Worm (Caenorhabditis elegans) whole organism, midembryonic: ENCODE measurements around the gene nspc-5.
"Not testable (repeated sequence)": the region's sequence is repeated elsewhere in the genome, so short reads cannot be mapped to it uniquely, and the experiment has no call there.

ENCODE experiments used
- T22C8.4 ChIP-seq: fragments of 200-800 bp; sonication (Bioruptor generic); IDR thresholded peaks from 2 replicates; pipeline ENCODE4 v1.3.6; 2022; ENCODE audit warnings: missing genetic modification characterization, missing compliant biosample characterization
- cog-1 ChIP-seq: sonication (generic microtip); optimal IDR thresholded peaks from 2 replicates; lab custom pipeline; 2016; ENCODE audit warnings: missing genetic modification characterization, missing compliant biosample characterization
- flt-1 ChIP-seq: fragments of 200-800 bp; sonication (Bioruptor generic); IDR thresholded peaks from 2 replicates; pipeline ENCODE4 v1.3.6; 2022; ENCODE audit warnings: missing genetic modification characterization, missing compliant biosample characterization
- klf-2 ChIP-seq: fragments of 200-800 bp; sonication (Bioruptor generic); conservative IDR thresholded peaks from 2 replicates; pipeline ENCODE4 v1.3.6; 2022; ENCODE audit warnings: missing genetic modification reagents, missing genetic modification characterization, missing compliant biosample characterization
- med-1 ChIP-seq: sonication (generic microtip); optimal IDR thresholded peaks from 2 replicates; lab custom pipeline; 2017; ENCODE audit warnings: missing genetic modification characterization, mild to moderate bottlenecking, missing compliant biosample characterization, antibody characterized with exemption, missing genetic modification reagents; ENCODE audit not compliant: insufficient read depth
- ref-1 ChIP-seq: fragments of 200-800 bp; sonication (Bioruptor generic); conservative IDR thresholded peaks from 2 replicates; pipeline ENCODE4 v1.3.6; 2022; ENCODE audit warnings: missing genetic modification reagents, missing genetic modification characterization, missing compliant biosample characterization
- tab-1 ChIP-seq: fragments of 200-800 bp; sonication (Bioruptor generic); IDR thresholded peaks from 2 replicates; pipeline ENCODE4 v1.3.6; 2022; ENCODE audit warnings: missing genetic modification characterization, missing compliant biosample characterization
- ztf-23 ChIP-seq: fragments of 200-800 bp; sonication (Bioruptor generic); IDR thresholded peaks from 2 replicates; pipeline ENCODE4 v1.3.6; 2022; ENCODE audit warnings: missing genetic modification reagents, missing genetic modification characterization, missing compliant biosample characterization
- ztf-29 ChIP-seq: fragments of 200-800 bp; sonication (Bioruptor generic); IDR thresholded peaks from 2 replicates; pipeline ENCODE4 v1.3.6; 2022; ENCODE audit warnings: missing genetic modification reagents, missing genetic modification characterization, missing compliant biosample characterization

nspc-5 gene

ce11 chrX:8509088-8509487 is 29.4 kb upstream of the nspc-5 start:
- TF ChIP-seq klf-2 (GFP tag; lab: Robert Waterston, UW) (no peak), ztf-29 (GFP tag; lab: Robert Waterston, UW) (no peak), ztf-23 (no peak), cog-1 (tag; lab: Kevin White, UChicago) (no peak), flt-1 (GFP tag; lab: Robert Waterston, UW) (no peak), ref-1 (no peak), T22C8.4 (GFP tag; lab: Robert Waterston, UW) (no peak), med-1 (no peak), tab-1 (no peak)

ce11 chrX:8520402-8520801 is 18.1 kb upstream of the nspc-5 start, which contains the start of gene H03E18.2:
Gene H03E18.2 (minus strand): TSS chrX:8520502.
- TF ChIP-seq tab-1 (no peak), cog-1 (tag; lab: Kevin White, UChicago) (no peak), ztf-29 (GFP tag; lab: Robert Waterston, UW) (no peak), T22C8.4 (GFP tag; lab: Robert Waterston, UW) (no peak), ref-1 (no peak), ztf-23 (no peak), klf-2 (GFP tag; lab: Robert Waterston, UW) (no peak), med-1 (no peak), flt-1 (GFP tag; lab: Robert Waterston, UW) (no peak)

ce11 chrX:8521614-8522013 is 16.9 kb upstream of the nspc-5 start, which contains the start of gene C03G5.14:
Gene C03G5.14 (plus strand): TSS chrX:8521914.
- no peak for TF ChIP-seq ztf-23
- no peak for TF ChIP-seq flt-1 (GFP tag; lab: Robert Waterston, UW)
- no peak for TF ChIP-seq tab-1
- TF ChIP-seq cog-1 (tag; lab: Kevin White, UChicago) = no peak
- no peak for TF ChIP-seq T22C8.4 (GFP tag; lab: Robert Waterston, UW)
- TF ChIP-seq med-1 = no peak
- TF ChIP-seq klf-2 (GFP tag; lab: Robert Waterston, UW) = no peak
- no peak for TF ChIP-seq ref-1
- no peak for TF ChIP-seq ztf-29 (GFP tag; lab: Robert Waterston, UW)

- TF ChIP-seq tab-1 (no peak), flt-1 (GFP tag; lab: Robert Waterston, UW) (no peak), ztf-29 (GFP tag; lab: Robert Waterston, UW) (no peak), ref-1 (no peak), T22C8.4 (GFP tag; lab: Robert Waterston, UW) (no peak), klf-2 (GFP tag; lab: Robert Waterston, UW) (no peak), med-1 (no peak), ztf-23 (no peak), cog-1 (tag; lab: Kevin White, UChicago) (no peak)
Measured at ce11 chrX:8523000-8523399, 15.5 kb upstream of the nspc-5 start.

ce11 chrX:8527950-8528349 is 10.6 kb upstream of the nspc-5 start, which contains the start of gene flp-5:
Gene flp-5 (plus strand): TSS chrX:8528250.
- TF ChIP-seq cog-1 (tag; lab: Kevin White, UChicago) (no peak), ztf-29 (GFP tag; lab: Robert Waterston, UW) (no peak), T22C8.4 (GFP tag; lab: Robert Waterston, UW) (no peak), flt-1 (GFP tag; lab: Robert Waterston, UW) (no peak), klf-2 (GFP tag; lab: Robert Waterston, UW) (no peak), tab-1 (no peak), ref-1 (no peak), med-1 (no peak), ztf-23 (no peak)

ce11 chrX:8535006-8535405 is 3.5 kb upstream of the nspc-5 start, which contains the start of gene nspc-1:
Gene nspc-1 (minus strand): TSS chrX:8535106.
- not testable (repeated sequence) for TF ChIP-seq ztf-29 (GFP tag; lab: Robert Waterston, UW); tab-1; cog-1 (tag; lab: Kevin White, UChicago)

ce11 chrX:8536791-8537190 is 1.7 kb upstream of the nspc-5 start, which contains the start of gene nspc-3:
Gene nspc-3 (plus strand): TSS chrX:8537091.
- TF ChIP-seq ztf-29 (GFP tag; lab: Robert Waterston, UW) = no peak
- TF ChIP-seq ztf-23 = no peak
- no peak for TF ChIP-seq med-1
- no peak for TF ChIP-seq tab-1
- TF ChIP-seq cog-1 (tag; lab: Kevin White, UChicago) = no peak
- TF ChIP-seq klf-2 (GFP tag; lab: Robert Waterston, UW) = no peak
- no peak for TF ChIP-seq flt-1 (GFP tag; lab: Robert Waterston, UW)
- no peak for TF ChIP-seq ref-1
- TF ChIP-seq T22C8.4 (GFP tag; lab: Robert Waterston, UW) = no peak

- not testable (repeated sequence) for TF ChIP-seq ztf-29 (GFP tag; lab: Robert Waterston, UW); cog-1 (tag; lab: Kevin White, UChicago); flt-1 (GFP tag; lab: Robert Waterston, UW)
Measured at ce11 chrX:8541562-8541961, 3.0 kb downstream of the nspc-5 start, which contains the start of gene nspc-7. Gene nspc-7 (plus strand): TSS chrX:8541862.

ce11 chrX:8545971-8546442 is 7.5 kb downstream of the nspc-5 start, which contains the start of gene sdha-1:
Gene sdha-1 (minus strand): TSS chrX:8546021.
- TF ChIP-seq cog-1 (tag; lab: Kevin White, UChicago) (peak; percentile 10), ref-1 (no peak)

- no peak for TF ChIP-seq ref-1
- no peak for TF ChIP-seq klf-2 (GFP tag; lab: Robert Waterston, UW)
- no peak for TF ChIP-seq flt-1 (GFP tag; lab: Robert Waterston, UW)
- TF ChIP-seq cog-1 (tag; lab: Kevin White, UChicago) = no peak
- TF ChIP-seq T22C8.4 (GFP tag; lab: Robert Waterston, UW) = no peak
- no peak for TF ChIP-seq ztf-29 (GFP tag; lab: Robert Waterston, UW)
Measured at ce11 chrX:8549026-8549425, 10.5 kb downstream of the nspc-5 start, which contains the start of gene D2021.4. Gene D2021.4 (minus strand): TSS chrX:8549073.
